Fruit fly (Drosophila melanogaster) whole organism, embryonic: Measurements from ENCODE around the gene CG11771.

ENCODE experiments used
- Abd-B ChIP-seq: fragments of 200-800 bp; sonication (Bioruptor generic); optimal IDR thresholded peaks from 2 replicates; lab custom pipeline; 2018; ENCODE audit warnings: missing biosample characterization, mild to moderate bottlenecking, missing genetic modification characterization, moderate library complexity
- Adf1 ChIP-seq: fragments of 200-800 bp; sonication (Bioruptor generic); IDR thresholded peaks from 2 replicates; pipeline ENCODE4 v1.3.6; 2022; ENCODE audit warnings: missing biosample characterization, missing genetic modification characterization
- Atf-2 ChIP-seq: fragments of 200-800 bp; sonication (Bioruptor generic); optimal IDR thresholded peaks from 2 replicates; lab custom pipeline; 2016; ENCODE audit warnings: missing biosample characterization, missing genetic modification characterization
- Awh ChIP-seq: fragments of 200-800 bp; sonication (Bioruptor generic); IDR thresholded peaks from 2 replicates; pipeline ENCODE4, ENCODE4 v1.3.6; 2022; ENCODE audit warnings: missing biosample characterization, missing genetic modification characterization
- BtbVII ChIP-seq: fragments of 200-800 bp; sonication (Bioruptor generic); optimal IDR thresholded peaks from 3 replicates; lab custom pipeline; 2017; ENCODE audit warnings: missing biosample characterization, mild to moderate bottlenecking, missing genetic modification characterization
- CG11085 ChIP-seq: fragments of 200-800 bp; sonication (Bioruptor generic); IDR thresholded peaks from 2 replicates; pipeline ENCODE4 v1.3.6; 2022; ENCODE audit warnings: missing biosample characterization, missing genetic modification characterization
- CG11093 ChIP-seq: fragments of 200-800 bp; sonication (Bioruptor generic); IDR thresholded peaks from 3 replicates; pipeline ENCODE4 v1.3.6; 2022; ENCODE audit warnings: missing biosample characterization, missing genetic modification characterization
- CG12071 ChIP-seq: fragments of 200-800 bp; sonication (Bioruptor generic); optimal IDR thresholded peaks from 3 replicates; lab custom pipeline; 2018; ENCODE audit warnings: missing biosample characterization, mild to moderate bottlenecking, missing genetic modification characterization
- CG12219 ChIP-seq: fragments of 200-800 bp; sonication (Bioruptor generic); optimal IDR thresholded peaks from 3 replicates; lab custom pipeline; 2018; ENCODE audit warnings: missing biosample characterization, mild to moderate bottlenecking, missing genetic modification characterization
- CG14014 ChIP-seq: fragments of 200-800 bp; sonication (Bioruptor generic); IDR thresholded peaks from 2 replicates; pipeline ENCODE4 v1.3.6; 2022; ENCODE audit warnings: missing biosample characterization, missing genetic modification characterization
- CG14667 ChIP-seq: fragments of 200-800 bp; sonication (Bioruptor generic); IDR thresholded peaks from 2 replicates; pipeline ENCODE4 v1.3.6; 2022; ENCODE audit warnings: missing biosample characterization, missing genetic modification characterization
- CG18011 ChIP-seq: fragments of 200-800 bp; sonication (Bioruptor generic); optimal IDR thresholded peaks from 2 replicates; lab custom pipeline; 2017; ENCODE audit warnings: missing biosample characterization, missing genetic modification characterization, mild to moderate bottlenecking, moderate library complexity, missing genotype
- CG3838 ChIP-seq: fragments of 200-800 bp; sonication (Bioruptor generic); optimal IDR thresholded peaks from 3 replicates; lab custom pipeline; 2016; ENCODE audit warnings: missing biosample characterization, missing genetic modification characterization
- CG3847 ChIP-seq: fragments of 200-800 bp; sonication (Bioruptor generic); IDR thresholded peaks from 2 replicates; pipeline ENCODE4 v1.3.6; 2022; ENCODE audit warnings: missing biosample characterization, missing genetic modification characterization
- CG43689 ChIP-seq: fragments of 200-800 bp; sonication (Bioruptor generic); IDR thresholded peaks from 2 replicates; pipeline ENCODE4 v1.3.6; 2022; ENCODE audit warnings: missing biosample characterization, missing genetic modification characterization
- CG4617 ChIP-seq: fragments of 200-800 bp; sonication (Bioruptor generic); optimal IDR thresholded peaks from 3 replicates; lab custom pipeline; 2016; ENCODE audit warnings: missing biosample characterization, missing genetic modification characterization, borderline replicate concordance
- CG7839 ChIP-seq: fragments of 200-800 bp; sonication (Bioruptor generic); optimal IDR thresholded peaks from 3 replicates; lab custom pipeline; 2018; ENCODE audit warnings: missing biosample characterization, mild to moderate bottlenecking, missing genetic modification characterization, moderate library complexity
- CG7987 ChIP-seq: fragments of 200-800 bp; sonication (Bioruptor generic); optimal IDR thresholded peaks from 2 replicates; lab custom pipeline; 2018; ENCODE audit warnings: missing biosample characterization, mild to moderate bottlenecking, missing genetic modification characterization, moderate library complexity
- CG8290 ChIP-seq, 3 experiments: fragments of 200-800 bp; sonication (Bioruptor generic); optimal IDR thresholded peaks; 2 replicates each; lab custom pipeline; 2016 to 2019; ENCODE audit warnings: missing biosample characterization in 3 of 3, missing genetic modification characterization in 3 of 3, mild to moderate bottlenecking in 2 of 3, moderate library complexity in 1 of 3
- CG9797 ChIP-seq: fragments of 200-800 bp; sonication (Bioruptor generic); optimal IDR thresholded peaks from 3 replicates; lab custom pipeline; 2018; ENCODE audit warnings: missing biosample characterization, mild to moderate bottlenecking, missing genetic modification characterization
- CTCF ChIP-seq: fragments of 200-800 bp; sonication (Bioruptor generic); optimal IDR thresholded peaks from 2 replicates; lab custom pipeline; 2017; ENCODE audit warnings: missing biosample characterization, mild to moderate bottlenecking, missing genetic modification characterization, moderate library complexity
- Dad ChIP-seq: fragments of 200-800 bp; sonication (Bioruptor generic); optimal IDR thresholded peaks from 3 replicates; lab custom pipeline; 2016; ENCODE audit warnings: missing biosample characterization, missing genetic modification characterization
- Gug ChIP-seq: fragments of 200-800 bp; sonication (Bioruptor generic); IDR thresholded peaks from 4 replicates; pipeline ENCODE4 v1.3.6; 2022; ENCODE audit warnings: missing biosample characterization, missing genetic modification characterization
- H15 ChIP-seq: fragments of 200-800 bp; sonication (Bioruptor generic); IDR thresholded peaks from 3 replicates; pipeline ENCODE4 v1.3.6; 2022; ENCODE audit warnings: missing biosample characterization, missing genetic modification characterization
- Hr39 ChIP-seq: fragments of >200 bp; optimal IDR thresholded peaks from 2 replicates; lab custom pipeline; 2017
- MBD-R2 ChIP-seq: fragments of 200-800 bp; sonication (Bioruptor generic); IDR thresholded peaks from 2 replicates; pipeline ENCODE4 v1.3.6; 2022; ENCODE audit warnings: missing biosample characterization, missing genetic modification characterization
- Neu2 ChIP-seq: fragments of 200-800 bp; sonication (Bioruptor generic); optimal IDR thresholded peaks from 3 replicates; lab custom pipeline; 2016; ENCODE audit warnings: missing biosample characterization, missing genetic modification characterization, borderline replicate concordance
- Opbp ChIP-seq: fragments of 200-800 bp; sonication (Bioruptor generic); IDR thresholded peaks from 3 replicates; pipeline ENCODE4 v1.3.6; 2022; ENCODE audit warnings: missing biosample characterization, missing genetic modification characterization; ENCODE audit not compliant: partially characterized antibody
- Sin3A ChIP-seq: fragments of >200 bp; optimal IDR thresholded peaks from 2 replicates; lab custom pipeline; 2018
- Sox100B ChIP-seq: fragments of 200-800 bp; sonication (Bioruptor generic); optimal IDR thresholded peaks from 3 replicates; lab custom pipeline; 2018; ENCODE audit warnings: missing biosample characterization, mild to moderate bottlenecking, missing genetic modification characterization
- Spps ChIP-seq: fragments of 200-800 bp; sonication (Bioruptor generic); optimal IDR thresholded peaks from 2 replicates; lab custom pipeline; 2018; ENCODE audit warnings: missing biosample characterization, mild to moderate bottlenecking, missing genetic modification characterization
- Taf1 ChIP-seq: fragments of 200-800 bp; sonication (Bioruptor generic); IDR thresholded peaks from 2 replicates; pipeline ENCODE4 v1.3.6; 2022; ENCODE audit warnings: missing biosample characterization, missing genetic modification characterization
- Xbp1 ChIP-seq: fragments of 200-800 bp; sonication (Bioruptor generic); optimal IDR thresholded peaks from 3 replicates; lab custom pipeline; 2016; ENCODE audit warnings: missing biosample characterization, mild to moderate bottlenecking, missing genetic modification characterization
- caup ChIP-seq: fragments of 200-800 bp; sonication (Bioruptor generic); optimal IDR thresholded peaks from 3 replicates; lab custom pipeline; 2017; ENCODE audit warnings: missing biosample characterization, mild to moderate bottlenecking, missing genetic modification characterization, moderate library complexity; ENCODE audit not compliant: severe bottlenecking
- chif ChIP-seq, 2 experiments: fragments of 200-800 bp; sonication (Bioruptor generic); optimal IDR thresholded peaks; 3 replicates each; lab custom pipeline; 2016; ENCODE audit warnings: missing biosample characterization in 2 of 2, missing genetic modification characterization in 2 of 2
- corto ChIP-seq: fragments of 200-800 bp; sonication (Bioruptor generic); optimal IDR thresholded peaks from 2 replicates; lab custom pipeline; 2016; ENCODE audit warnings: missing biosample characterization, mild to moderate bottlenecking, missing genetic modification characterization, moderate library complexity
- croc ChIP-seq: fragments of 200-800 bp; sonication (Bioruptor generic); conservative IDR thresholded peaks from 3 replicates; pipeline ENCODE4 v1.3.6; 2022; ENCODE audit warnings: missing biosample characterization, missing genetic modification characterization
- dmrt11E ChIP-seq: fragments of 200-800 bp; sonication (Bioruptor generic); optimal IDR thresholded peaks from 3 replicates; lab custom pipeline; 2018; ENCODE audit warnings: missing biosample characterization, mild to moderate bottlenecking, missing genetic modification characterization, moderate library complexity
- grau ChIP-seq: fragments of 200-800 bp; optimal IDR thresholded peaks from 3 replicates; lab custom pipeline; 2019; ENCODE audit warnings: missing biosample characterization, mild to moderate bottlenecking, missing genetic modification characterization, moderate library complexity
- h ChIP-seq: fragments of >200 bp; optimal IDR thresholded peaks from 2 replicates; lab custom pipeline; 2017
- her ChIP-seq: fragments of 200-800 bp; sonication (Bioruptor generic); optimal IDR thresholded peaks from 2 replicates; lab custom pipeline; 2016; ENCODE audit warnings: missing biosample characterization, missing genetic modification characterization
- jing ChIP-seq: fragments of 200-800 bp; sonication (Bioruptor generic); optimal IDR thresholded peaks from 2 replicates; lab custom pipeline; 2018; ENCODE audit warnings: missing biosample characterization, mild to moderate bottlenecking, missing genetic modification characterization
- pan ChIP-seq, 4 experiments: fragments of >200 bp in 3 of 4; fragments of 200-800 bp in 1 of 4; sonication (Bioruptor generic) in 1 of 4; optimal IDR thresholded peaks in 3 of 4; IDR thresholded peaks in 1 of 4; 2 replicates each; pipeline versions ENCODE4 v1.3.6 to Lab custom; 2017 to 2022; ENCODE audit warnings: missing biosample characterization in 2 of 4, missing genetic modification characterization in 2 of 4, mixed read lengths in 1 of 4
- sens-2 ChIP-seq: fragments of 200-800 bp; sonication (Bioruptor generic); IDR thresholded peaks from 2 replicates; pipeline ENCODE4 v1.3.6; 2022; ENCODE audit warnings: missing biosample characterization, missing genetic modification characterization
- sima ChIP-seq: fragments of 200-800 bp; sonication (Bioruptor generic); optimal IDR thresholded peaks from 2 replicates; lab custom pipeline; 2016; ENCODE audit warnings: missing biosample characterization, missing genetic modification characterization
- tgo ChIP-seq: fragments of 200-800 bp; sonication (Bioruptor generic); IDR thresholded peaks from 3 replicates; pipeline ENCODE4 v1.3.6; 2022; ENCODE audit warnings: missing biosample characterization, missing genetic modification characterization
- tup ChIP-seq: fragments of 200-800 bp; sonication (Bioruptor generic); optimal IDR thresholded peaks from 2 replicates; lab custom pipeline; 2016; ENCODE audit warnings: missing biosample characterization, mild to moderate bottlenecking, missing genetic modification characterization, moderate library complexity
- twi ChIP-seq: fragments of 200-800 bp; optimal IDR thresholded peaks from 2 replicates; lab custom pipeline; 2019; ENCODE audit warnings: missing biosample characterization, mild to moderate bottlenecking, missing genetic modification characterization, moderate library complexity
- tx ChIP-seq: fragments of 200-800 bp; sonication (Bioruptor generic); optimal IDR thresholded peaks from 2 replicates; lab custom pipeline; 2016; ENCODE audit warnings: missing biosample characterization, missing genetic modification characterization
- usp ChIP-seq: fragments of >200 bp; optimal IDR thresholded peaks from 2 replicates; lab custom pipeline; 2017; ENCODE audit warnings: missing biosample characterization, missing genetic modification characterization
- zfh1 ChIP-seq: fragments of 200-800 bp; sonication (Bioruptor generic); IDR thresholded peaks from 3 replicates; pipeline ENCODE4 v1.3.6; 2022; ENCODE audit warnings: missing biosample characterization, missing genetic modification characterization

Gene CG11771

DNA sequence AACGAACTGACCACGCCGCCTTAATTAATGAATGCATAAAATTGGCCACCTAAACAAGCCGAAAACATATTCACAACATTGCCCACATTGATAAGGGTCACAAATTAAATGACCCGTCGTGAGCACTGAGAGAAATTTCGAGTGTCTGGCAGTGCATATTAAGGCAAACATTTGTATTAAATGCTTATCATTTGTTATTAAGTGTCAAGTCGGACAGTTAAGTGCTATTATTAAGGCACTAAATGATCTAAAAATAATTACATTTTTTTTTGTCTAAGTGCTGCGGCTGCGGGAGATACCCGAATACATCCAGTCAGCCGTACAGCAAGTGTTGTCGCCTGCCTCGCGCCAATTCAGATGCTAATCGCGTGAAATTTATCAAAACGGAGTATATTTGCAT lies 30.7 kb downstream of the CG11771 start (continued):
- 0 out of 2 replicates have a peak, but pooled peaks have one; percentile 22 for TF ChIP-seq Taf1 (GFP tag; lab: Robert Waterston, UW)
- no peak for TF ChIP-seq dmrt11E (tag; lab: Kevin White, UChicago)
- TF ChIP-seq tup (GFP tag; lab: Kevin White, UChicago), result no peak
- TF ChIP-seq Hr39 (lab: Kevin White, UChicago), result no peak
- no peak for TF ChIP-seq CG8290 (GFP tag; optimal IDR thresholded peaks at IDR 0.05; lab: Kevin White, UChicago)
- peak in 1 of 2 experiments; percentile 80 for TF ChIP-seq CG8290 (tag; optimal IDR thresholded peaks at IDR 0.05; lab: Kevin White, UChicago)
- TF ChIP-seq Awh (GFP tag; lab: Robert Waterston, UW), result peak; percentile 61
- peak; percentile 56 for TF ChIP-seq Abd-B (GFP tag; lab: Kevin White, UChicago)
- TF ChIP-seq usp (GFP tag; lab: Kevin White, UChicago), result no peak
- peak; percentile 54; the same call in 1 of the 3 replicates for TF ChIP-seq CG11093 (GFP tag; lab: Robert Waterston, UW)
- no peak for TF ChIP-seq CG18011
- peak; percentile 40 for TF ChIP-seq tx (GFP tag; lab: Kevin White, UChicago)
- TF ChIP-seq jing, result peak; percentile 62
- no peak for TF ChIP-seq CG3838 (GFP tag; lab: Kevin White, UChicago)
- peak; percentile 48; the same call in 2 of the 4 replicates for TF ChIP-seq Gug
- TF ChIP-seq Sox100B (GFP tag; lab: Kevin White, UChicago), result peak; percentile 40
- no peak for TF ChIP-seq Adf1 (GFP tag; lab: Robert Waterston, UW)
- TF ChIP-seq Atf-2 (GFP tag; lab: Kevin White, UChicago), result peak; percentile 41
- peak; percentile 70 for TF ChIP-seq tgo
- TF ChIP-seq Opbp (GFP tag; lab: Robert Waterston, UW), result no peak
- TF ChIP-seq Spps (tag; lab: Kevin White, UChicago), result no peak
- TF ChIP-seq Neu2 (GFP tag; lab: Kevin White, UChicago), result no peak
- TF ChIP-seq BtbVII (GFP tag; lab: Kevin White, UChicago), result no peak
- peak; percentile 53 for TF ChIP-seq CG3847
- no peak for TF ChIP-seq pan (optimal IDR thresholded peaks at IDR 0.05; lab: Kevin White, UChicago)
- TF ChIP-seq pan (GFP tag; optimal IDR thresholded peaks at IDR 0.05 in 1 of 2, IDR thresholded peaks at IDR 0.05 in 1 of 2), result peak in 1 of 2 experiments; percentile 78
- peak; percentile 53 for TF ChIP-seq CG14667 (GFP tag; lab: Robert Waterston, UW)
- no peak for TF ChIP-seq h
- TF ChIP-seq croc (GFP tag; lab: Robert Waterston, UW), result peak; percentile 29; the same call in 1 of the 3 replicates
- peak; percentile 74 for TF ChIP-seq Xbp1 (GFP tag; lab: Kevin White, UChicago)
- peak; percentile 55 for TF ChIP-seq caup (GFP tag; lab: Kevin White, UChicago)
- TF ChIP-seq CG9797 (GFP tag; lab: Kevin White, UChicago), result no peak
- no peak for TF ChIP-seq CG11085 (GFP tag; lab: Robert Waterston, UW)
- TF ChIP-seq CTCF (GFP tag; lab: Kevin White, UChicago), result no peak
- TF ChIP-seq CG14014, result no peak
- TF ChIP-seq chif (GFP tag; optimal IDR thresholded peaks at IDR 0.05; lab: Kevin White, UChicago), result peak; percentile 49 to 50
- peak; percentile 42 for TF ChIP-seq Dad
- TF ChIP-seq CG7839 (tag; lab: Kevin White, UChicago), result peak; percentile 79
- TF ChIP-seq zfh1, result peak; percentile 67; the same call in 2 of the 3 replicates
- TF ChIP-seq CG7987 (GFP tag; lab: Kevin White, UChicago), result no peak
- TF ChIP-seq CG12219 (GFP tag; lab: Kevin White, UChicago), result peak; percentile 47
- no peak for TF ChIP-seq grau (tag; lab: Kevin White, UChicago)
- TF ChIP-seq CG4617 (GFP tag; lab: Kevin White, UChicago), result peak; percentile 18
- peak; percentile 48; the same call in 1 of the 2 replicates for TF ChIP-seq sens-2 (GFP tag; lab: Robert Waterston, UW)
- TF ChIP-seq CG43689 (GFP tag; lab: Robert Waterston, UW), result peak; percentile 66
- TF ChIP-seq corto (GFP tag; lab: Kevin White, UChicago), result no peak
- TF ChIP-seq her (GFP tag; lab: Kevin White, UChicago), result peak; percentile 59
- TF ChIP-seq MBD-R2 (GFP tag; lab: Robert Waterston, UW), result peak; percentile 40; the same call in 1 of the 2 replicates
- no peak for TF ChIP-seq twi
- TF ChIP-seq CG12071 (GFP tag; lab: Kevin White, UChicago), result peak; percentile 63
- TF ChIP-seq Sin3A (lab: Kevin White, UChicago), result no peak
- peak; percentile 15 for TF ChIP-seq sima (GFP tag; lab: Kevin White, UChicago)
- peak; percentile 70; the same call in 1 of the 3 replicates for TF ChIP-seq H15 (GFP tag; lab: Robert Waterston, UW)
